Worm (Caenorhabditis elegans): ENCODE data around the gene T22B7.3.

Gene T22B7.3

DNA sequence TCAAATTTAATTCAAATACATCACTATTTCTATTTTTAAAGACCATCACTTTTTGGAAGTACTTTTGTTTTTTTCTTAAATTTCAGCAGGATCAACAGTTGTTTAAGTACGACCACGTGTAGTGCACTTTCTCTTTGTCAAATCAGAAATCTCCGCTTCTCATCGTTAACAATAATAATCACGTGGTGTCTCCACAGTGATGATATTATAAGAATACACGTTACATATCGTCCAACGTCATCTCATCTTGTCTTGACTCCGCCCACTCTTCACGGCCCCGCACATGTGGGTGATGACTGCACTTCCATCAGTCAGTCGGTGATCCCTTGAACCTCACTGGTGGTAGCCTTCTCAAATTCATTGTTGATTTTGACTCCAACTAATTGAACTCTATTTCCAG lies 17.2 kb upstream of the T22B7.3 start, which contains the start of gene argn-1:
TSS of gene argn-1 (plus strand) at position 83 of the 400 bp plus-strand sequence.
- TF ChIP-seq nhr-23 (tag; optimal IDR thresholded peaks at IDR 0.05) (peak; percentile 79), ztf-11 (tag; optimal IDR thresholded peaks at IDR 0.05) (no peak), ceh-9 (tag; optimal IDR thresholded peaks at IDR 0.05) (no peak), nhr-25 (tag; optimal IDR thresholded peaks at IDR 0.05) (peak; percentile 86), nhr-12 (tag; optimal IDR thresholded peaks at IDR 0.05) (no peak), nhr-43 (tag; optimal IDR thresholded peaks at IDR 0.05; ENCODE audit: poor library complexity, severe bottlenecking) (peak; percentile 85), egl-27 (tag; optimal IDR thresholded peaks at IDR 0.05) (no peak), elt-3 (tag; optimal IDR thresholded peaks at IDR 0.05) (peak in 1 of 3 experiments; percentile 8), hmg-11 (tag; optimal IDR thresholded peaks at IDR 0.05) (no peak), elt-1 (tag; optimal IDR thresholded peaks at IDR 0.05) (no peak), snpc-4 (tag; optimal IDR thresholded peaks at IDR 0.05) (no peak), lin-39 (tag; optimal IDR thresholded peaks at IDR 0.05) (no peak)

DNA sequence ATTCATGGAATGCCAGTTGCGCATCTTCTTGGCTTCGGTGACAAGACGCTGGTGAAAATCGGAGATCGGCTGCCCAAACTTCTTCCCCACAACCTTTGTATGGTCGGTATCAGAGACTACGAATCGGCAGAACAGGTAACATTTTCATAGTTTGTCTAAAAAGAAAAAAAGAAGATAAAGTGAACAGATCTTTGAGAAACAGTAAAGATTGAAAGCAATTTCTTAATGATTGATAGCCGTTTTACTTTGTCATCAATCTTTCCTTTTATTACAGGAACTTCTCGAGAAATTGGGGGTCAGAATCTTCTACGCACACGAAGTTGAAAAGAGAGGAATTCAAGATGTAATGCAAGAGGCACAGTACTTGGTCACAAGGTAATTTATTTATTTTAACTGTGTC lies 16.2 kb upstream of the T22B7.3 start:
- TF ChIP-seq elt-3 (tag; optimal IDR thresholded peaks at IDR 0.05) = peak in 1 of 3 experiments; percentile 10
- no peak for TF ChIP-seq nhr-76 (tag; optimal IDR thresholded peaks at IDR 0.05)
- peak; percentile 70 for TF ChIP-seq nhr-23 (tag; optimal IDR thresholded peaks at IDR 0.05)
- no peak for TF ChIP-seq ztf-4 (tag; optimal IDR thresholded peaks at IDR 0.05)
- TF ChIP-seq unc-62 (GFP tag; optimal IDR thresholded peaks at IDR 0.05) = no peak
- TF ChIP-seq fkh-10 (GFP tag; optimal IDR thresholded peaks at IDR 0.05) = no peak
- TF ChIP-seq skn-1 (tag; optimal IDR thresholded peaks at IDR 0.05) = no peak
- TF ChIP-seq hmg-11 (tag; optimal IDR thresholded peaks at IDR 0.05) = no peak

DNA sequence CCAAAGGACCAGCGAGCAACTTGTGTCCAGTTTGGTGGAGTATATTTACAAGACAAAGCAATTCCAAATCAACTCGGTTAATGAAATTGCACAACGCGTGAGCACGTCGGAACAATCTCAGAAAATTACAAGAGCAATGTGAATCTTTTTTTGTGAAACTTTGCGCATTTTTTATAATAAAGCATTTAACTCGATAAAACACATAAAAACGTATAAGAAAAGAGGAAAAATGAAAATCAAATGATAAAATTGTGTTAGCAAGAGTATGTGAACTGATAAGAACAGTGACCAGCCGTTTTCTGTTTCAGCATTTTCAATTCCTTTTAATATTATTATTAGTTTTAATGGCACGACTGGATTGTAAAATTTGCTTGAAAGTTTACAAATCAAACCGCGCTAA lies 15.5 kb upstream of the T22B7.3 start, which contains the start of gene T22B7.8:
TSS of gene T22B7.8 (plus strand) at position 301 of the 400 bp plus-strand sequence.
- TF ChIP-seq pha-4 (tag; optimal IDR thresholded peaks at IDR 0.05) (no peak), elt-2 (tag; optimal IDR thresholded peaks at IDR 0.05) (peak; percentile 25)

DNA sequence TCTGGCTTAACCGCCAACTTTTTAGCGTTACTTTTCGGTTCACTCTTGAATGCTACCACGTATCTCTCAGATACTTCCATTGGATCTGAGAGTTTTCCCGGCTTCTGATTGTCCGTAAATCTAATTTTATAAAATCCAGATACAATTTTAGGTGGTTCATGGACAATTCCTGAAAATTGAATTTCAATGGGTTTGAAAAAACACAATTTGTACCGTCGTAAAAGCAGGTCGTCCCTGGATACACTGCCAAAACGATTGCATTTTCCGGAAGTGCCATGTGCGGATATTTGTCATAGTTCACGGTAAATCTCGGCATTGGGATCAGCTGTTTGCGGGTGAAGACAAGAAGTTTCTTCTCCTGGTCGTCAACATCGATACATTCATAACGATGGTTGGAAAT lies 7.6 kb upstream of the T22B7.3 start:
- TF ChIP-seq egl-5 (tag; optimal IDR thresholded peaks at IDR 0.05) = no peak
- no peak for TF ChIP-seq sea-2 (GFP tag; optimal IDR thresholded peaks at IDR 0.05)
- no peak for TF ChIP-seq hmg-11 (tag; optimal IDR thresholded peaks at IDR 0.05)
- no peak for TF ChIP-seq skn-1 (tag; optimal IDR thresholded peaks at IDR 0.05)
- TF ChIP-seq nfya-1 (tag; optimal IDR thresholded peaks at IDR 0.05; ENCODE audit: insufficient read depth) = no peak
- TF ChIP-seq ama-1 (optimal IDR thresholded peaks at IDR 0.05) = no peak
- no peak for TF ChIP-seq fkh-2 (tag; optimal IDR thresholded peaks at IDR 0.05)

DNA sequence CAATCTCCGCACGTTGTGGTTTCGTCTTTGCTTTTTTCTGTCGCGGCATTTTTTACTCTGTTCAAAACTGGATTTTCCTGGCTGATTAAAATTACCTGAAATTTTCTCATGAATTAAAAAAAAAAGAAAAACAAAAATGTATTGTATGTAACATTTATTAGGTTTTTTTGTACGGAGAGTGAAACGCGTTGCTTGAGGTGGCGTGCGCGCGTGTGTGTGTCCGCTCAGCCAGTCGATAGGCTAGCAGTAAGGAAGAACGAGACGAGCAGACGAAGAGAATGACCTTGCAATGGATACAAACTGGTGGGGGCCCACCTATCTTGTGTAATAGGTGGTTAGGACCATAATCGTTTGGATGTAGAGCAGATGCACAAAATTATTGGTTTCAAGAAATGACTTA lies 5.9 kb upstream of the T22B7.3 start, which contains the start of gene T22B7.4:
TSS of gene T22B7.4 (minus strand) at position 101 of the 400 bp plus-strand sequence.
- no peak for TF ChIP-seq ztf-11 (tag; optimal IDR thresholded peaks at IDR 0.05)
- no peak for TF ChIP-seq skn-1 (tag; optimal IDR thresholded peaks at IDR 0.05)
- no peak for TF ChIP-seq nhr-67 (tag; optimal IDR thresholded peaks at IDR 0.05)
- TF ChIP-seq pha-4 (tag; optimal IDR thresholded peaks at IDR 0.05) = no peak
- no peak for TF ChIP-seq mml-1 (tag; optimal IDR thresholded peaks at IDR 0.05)
- no peak for TF ChIP-seq eor-1 (tag; optimal IDR thresholded peaks at IDR 0.05)
- TF ChIP-seq ceh-16 (tag; optimal IDR thresholded peaks at IDR 0.05) = no peak
- TF ChIP-seq aly-2 (tag; optimal IDR thresholded peaks at IDR 0.05) = no peak
- TF ChIP-seq ceh-9 (tag; optimal IDR thresholded peaks at IDR 0.05) = no peak
- TF ChIP-seq nhr-76 (tag; optimal IDR thresholded peaks at IDR 0.05) = no peak
- no peak for TF ChIP-seq lsy-12 (tag; optimal IDR thresholded peaks at IDR 0.05)
- TF ChIP-seq snpc-4 (tag; optimal IDR thresholded peaks at IDR 0.05) = no peak
- TF ChIP-seq ZK546.5 (tag; optimal IDR thresholded peaks at IDR 0.05) = no peak
- no peak for TF ChIP-seq unc-62 (GFP tag; optimal IDR thresholded peaks at IDR 0.05)

DNA sequence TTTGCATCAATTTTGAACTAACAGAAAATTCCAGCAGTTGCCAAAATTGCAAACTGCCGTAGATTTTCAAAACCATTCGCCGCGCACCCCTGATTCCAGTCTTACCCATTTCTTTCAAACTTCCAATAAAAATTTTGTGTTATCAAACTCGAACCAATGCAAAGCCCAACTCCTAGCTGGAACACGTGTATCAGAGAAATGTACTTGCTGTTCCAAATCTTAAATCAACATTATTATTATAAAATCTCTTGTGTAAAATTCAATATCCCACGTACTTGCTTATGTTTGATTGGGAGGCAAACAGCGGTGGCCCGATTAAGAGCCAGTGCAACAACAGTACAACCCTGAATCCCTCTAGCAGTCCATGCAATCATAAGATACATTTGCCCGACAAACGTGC lies 3.1 kb upstream of the T22B7.3 start:
- TF ChIP-seq daf-12 (tag; optimal IDR thresholded peaks at IDR 0.05) (no peak), nhr-67 (tag; optimal IDR thresholded peaks at IDR 0.05) (no peak), snpc-4 (tag; optimal IDR thresholded peaks at IDR 0.05) (no peak), nhr-23 (tag; optimal IDR thresholded peaks at IDR 0.05) (no peak), lin-15B (tag; optimal IDR thresholded peaks at IDR 0.05) (no peak), ceh-82 (tag; optimal IDR thresholded peaks at IDR 0.05) (no peak), nfya-1 (tag; optimal IDR thresholded peaks at IDR 0.05; ENCODE audit: insufficient read depth) (no peak), jun-1 (tag; optimal IDR thresholded peaks at IDR 0.05) (no peak), ceh-28 (tag; optimal IDR thresholded peaks at IDR 0.05) (no peak), nhr-25 (tag; optimal IDR thresholded peaks at IDR 0.05) (no peak), nhr-11 (tag; optimal IDR thresholded peaks at IDR 0.05) (no peak), nhr-77 (tag; optimal IDR thresholded peaks at IDR 0.05) (no peak), lsy-12 (tag; optimal IDR thresholded peaks at IDR 0.05) (no peak), unc-62 (GFP tag; optimal IDR thresholded peaks at IDR 0.05) (no peak), elt-3 (tag; optimal IDR thresholded peaks at IDR 0.05) (no peak), skn-1 (tag; optimal IDR thresholded peaks at IDR 0.05) (no peak), sea-2 (GFP tag; optimal IDR thresholded peaks at IDR 0.05) (no peak), egl-5 (tag; optimal IDR thresholded peaks at IDR 0.05) (no peak)

Measured in whole organism, L3 larva.